Worm (Caenorhabditis elegans) whole organism, L4 larva: ENCODE measurements around the gene mlc-5.

Experiments
- F10B5.3 ChIP-seq: sonication (generic microtip); optimal IDR thresholded peaks from 2 replicates; lab custom pipeline; 2016; ENCODE audit warnings: mild to moderate bottlenecking, missing genetic modification characterization, missing compliant biosample characterization
- F26F4.8 ChIP-seq: fragments of 200-800 bp; sonication (Bioruptor generic); conservative IDR thresholded peaks from 2 replicates; pipeline ENCODE4 v1.3.6; 2022; ENCODE audit warnings: missing genetic modification characterization, missing compliant biosample characterization
- Y105C5A.15 ChIP-seq: fragments of 200-800 bp; sonication (Bioruptor generic); IDR thresholded peaks from 2 replicates; pipeline ENCODE4 v1.3.6; 2022; ENCODE audit warnings: missing genetic modification characterization, missing compliant biosample characterization
- Y5F2A.4 ChIP-seq: fragments of 200-800 bp; sonication (Bioruptor generic); optimal IDR thresholded peaks from 2 replicates; lab custom pipeline; 2018; ENCODE audit warnings: mild to moderate bottlenecking, missing genetic modification characterization, missing compliant biosample characterization
- Y75B8A.6 ChIP-seq: fragments of 200-800 bp; sonication (Bioruptor generic); IDR thresholded peaks from 2 replicates; pipeline ENCODE4 v1.3.6; 2022; ENCODE audit warnings: missing genetic modification reagents, missing genetic modification characterization, missing compliant biosample characterization
- ZK546.5 ChIP-seq, 2 experiments: sonication (generic microtip); optimal IDR thresholded peaks; 2 replicates each; lab custom pipeline; 2017; ENCODE audit warnings: missing biosample characterization in 2 of 2, missing genetic modification characterization in 2 of 2
- aha-1 ChIP-seq: fragments of 150-350 bp; peaks from one replicate; lab custom pipeline; 2014; ENCODE audit warnings: missing biosample characterization, missing genetic modification characterization
- aly-2 ChIP-seq: sonication (generic microtip); optimal IDR thresholded peaks from 2 replicates; lab custom pipeline; 2018; ENCODE audit warnings: missing biosample characterization, missing genetic modification characterization
- ama-1 ChIP-seq: fragments of 150-350 bp; optimal IDR thresholded peaks from 2 replicates; lab custom pipeline; 2014; ENCODE audit warnings: inconsistent platforms, mixed read lengths
- attf-4 ChIP-seq: sonication (generic microtip); optimal IDR thresholded peaks from 3 replicates; lab custom pipeline; 2017; ENCODE audit warnings: missing biosample characterization, missing genetic modification characterization
- ceh-20 ChIP-seq: fragments of 200-800 bp; sonication (Bioruptor generic); IDR thresholded peaks from 2 replicates; pipeline ENCODE4 v1.3.6; 2022; ENCODE audit warnings: missing genetic modification reagents, missing genetic modification characterization, missing compliant biosample characterization
- ceh-28 ChIP-seq: fragments of 150-350 bp; optimal IDR thresholded peaks from 2 replicates; lab custom pipeline; 2014; ENCODE audit warnings: missing biosample characterization, missing genetic modification reagents, missing genetic modification characterization
- ceh-44 ChIP-seq: fragments of 200-800 bp; sonication (Bioruptor generic); IDR thresholded peaks from 2 replicates; pipeline ENCODE4 v1.3.6; 2022; ENCODE audit warnings: missing genetic modification reagents, missing genetic modification characterization, missing compliant biosample characterization
- ceh-62 ChIP-seq: sonication (generic microtip); optimal IDR thresholded peaks from 2 replicates; lab custom pipeline; 2017; ENCODE audit warnings: missing biosample characterization, missing genetic modification characterization
- ceh-82 ChIP-seq: sonication (generic microtip); optimal IDR thresholded peaks from 2 replicates; lab custom pipeline; 2017; ENCODE audit warnings: missing biosample characterization, missing genetic modification characterization
- ces-1 ChIP-seq: fragments of 150-350 bp; sonication (generic microtip); optimal IDR thresholded peaks from 4 replicates; lab custom pipeline; 2014; ENCODE audit warnings: missing biosample characterization, missing genetic modification reagents, missing genetic modification characterization
- daf-16 ChIP-seq, 3 experiments: sonication (generic microtip); optimal IDR thresholded peaks; 2 replicates each; lab custom pipeline; 2016 to 2017; ENCODE audit warnings: missing genetic modification characterization in 3 of 3, missing genetic modification reagents in 3 of 3, mild to moderate bottlenecking in 2 of 3, missing compliant biosample characterization in 2 of 3, missing biosample characterization in 1 of 3, moderate library complexity in 1 of 3
- daf-8 ChIP-seq: fragments of 200-800 bp; sonication (Bioruptor generic); IDR thresholded peaks from 2 replicates; pipeline ENCODE4 v1.3.6; 2022; ENCODE audit warnings: missing genetic modification characterization, missing compliant biosample characterization
- dmd-6 ChIP-seq: fragments of 200-800 bp; sonication (Bioruptor generic); IDR thresholded peaks from 2 replicates; pipeline ENCODE4 v1.3.6; 2022; ENCODE audit warnings: missing genetic modification reagents, missing genetic modification characterization, missing compliant biosample characterization
- dmd-8 ChIP-seq: fragments of 200-800 bp; sonication (Bioruptor generic); IDR thresholded peaks from 2 replicates; pipeline ENCODE4 v1.3.6; 2022; ENCODE audit warnings: missing genetic modification characterization, missing compliant biosample characterization
- dmd-9 ChIP-seq: fragments of 200-800 bp; sonication (Bioruptor generic); IDR thresholded peaks from 2 replicates; pipeline ENCODE4 v1.3.6; 2022; ENCODE audit warnings: missing genetic modification reagents, missing genetic modification characterization, missing compliant biosample characterization
- jun-1 ChIP-seq: fragments of 150-350 bp; optimal IDR thresholded peaks from 2 replicates; lab custom pipeline; 2014; ENCODE audit warnings: missing biosample characterization, missing genetic modification reagents, missing genetic modification characterization
- lim-7 ChIP-seq: fragments of 200-800 bp; sonication (Bioruptor generic); IDR thresholded peaks from 2 replicates; pipeline ENCODE4 v1.3.6; 2022; ENCODE audit warnings: missing genetic modification characterization, missing compliant biosample characterization
- lin-13 ChIP-seq: fragments of 150-350 bp; optimal IDR thresholded peaks from 2 replicates; lab custom pipeline; 2014; ENCODE audit warnings: missing biosample characterization, missing genetic modification reagents, missing genetic modification characterization
- lin-39 ChIP-seq: fragments of 150-350 bp; optimal IDR thresholded peaks from 2 replicates; lab custom pipeline; 2014; ENCODE audit warnings: missing biosample characterization, missing genetic modification reagents, missing genetic modification characterization
- lir-3 ChIP-seq: sonication (generic microtip); optimal IDR thresholded peaks from 2 replicates; lab custom pipeline; 2016; ENCODE audit warnings: mild to moderate bottlenecking, missing genetic modification characterization, missing compliant biosample characterization
- mdl-1 ChIP-seq, 2 experiments: fragments of 150-350 bp in 1 of 2; sonication (generic microtip) in 1 of 2; optimal IDR thresholded peaks; 2 replicates each; lab custom pipeline; 2014 to 2017; ENCODE audit warnings: missing biosample characterization in 2 of 2, missing genetic modification characterization in 2 of 2
- mes-2 ChIP-seq: sonication (generic microtip); optimal IDR thresholded peaks from 2 replicates; lab custom pipeline; 2016; ENCODE audit warnings: missing genotype, mild to moderate bottlenecking, missing genetic modification characterization, missing compliant biosample characterization; ENCODE audit not compliant: poor library complexity, severe bottlenecking
- mxl-2 ChIP-seq: fragments of 200-800 bp; sonication (Bioruptor generic); conservative IDR thresholded peaks from 2 replicates; pipeline ENCODE4 v1.3.6; 2022; ENCODE audit warnings: missing genetic modification reagents, missing genetic modification characterization, missing compliant biosample characterization
- mxl-3 ChIP-seq: fragments of 200-800 bp; sonication (Bioruptor generic); optimal IDR thresholded peaks from 2 replicates; lab custom pipeline; 2018; ENCODE audit warnings: mild to moderate bottlenecking, missing genetic modification characterization, missing compliant biosample characterization
- nhr-10 ChIP-seq: fragments of 150-350 bp; optimal IDR thresholded peaks from 2 replicates; lab custom pipeline; 2014; ENCODE audit warnings: missing biosample characterization, missing genetic modification characterization
- nhr-102 ChIP-seq: sonication (generic microtip); optimal IDR thresholded peaks from 2 replicates; lab custom pipeline; 2016; ENCODE audit warnings: mild to moderate bottlenecking, missing genetic modification characterization, moderate library complexity, missing compliant biosample characterization
- nhr-28 ChIP-seq: fragments of 150-350 bp; optimal IDR thresholded peaks from 2 replicates; lab custom pipeline; 2014; ENCODE audit warnings: missing biosample characterization, missing genetic modification characterization
- nhr-41 ChIP-seq: fragments of 200-800 bp; sonication (Bioruptor generic); IDR thresholded peaks from 2 replicates; pipeline ENCODE4 v1.3.6; 2022; ENCODE audit warnings: missing genetic modification reagents, missing genetic modification characterization, missing compliant biosample characterization
- nhr-42 ChIP-seq: fragments of 200-800 bp; sonication (Bioruptor generic); IDR thresholded peaks from 2 replicates; pipeline ENCODE4 v1.3.6; 2022; ENCODE audit warnings: missing genetic modification characterization, missing compliant biosample characterization
- nhr-6 ChIP-seq: fragments of 150-350 bp; optimal IDR thresholded peaks from 2 replicates; lab custom pipeline; 2014; ENCODE audit warnings: missing biosample characterization, missing genetic modification characterization
- nhr-76 ChIP-seq: fragments of 150-350 bp; optimal IDR thresholded peaks from 2 replicates; lab custom pipeline; 2014; ENCODE audit warnings: missing biosample characterization, missing genetic modification characterization
- php-3 ChIP-seq: fragments of 200-800 bp; sonication (Bioruptor generic); IDR thresholded peaks from 2 replicates; pipeline ENCODE4 v1.3.6; 2022; ENCODE audit warnings: missing genetic modification reagents, missing genetic modification characterization, missing compliant biosample characterization
- sdz-12 ChIP-seq: fragments of 200-800 bp; sonication (Bioruptor generic); optimal IDR thresholded peaks from 2 replicates; lab custom pipeline; 2018; ENCODE audit warnings: mild to moderate bottlenecking, missing genetic modification characterization, missing compliant biosample characterization
- set-16 ChIP-seq: fragments of 200-800 bp; sonication (Bioruptor generic); IDR thresholded peaks from 2 replicates; pipeline ENCODE4 v1.3.6; 2022; ENCODE audit warnings: missing genetic modification reagents, missing genetic modification characterization, missing compliant biosample characterization
- tag-97 ChIP-seq: fragments of 200-800 bp; sonication (Bioruptor generic); IDR thresholded peaks from 2 replicates; pipeline ENCODE4 v1.3.6; 2022; ENCODE audit warnings: missing genetic modification characterization, missing compliant biosample characterization
- tra-1 ChIP-seq: fragments of 200-800 bp; sonication (Bioruptor generic); IDR thresholded peaks from 2 replicates; pipeline ENCODE4 v1.3.6; 2022; ENCODE audit warnings: missing genetic modification reagents, missing genetic modification characterization, missing compliant biosample characterization
- unc-130 ChIP-seq: sonication (generic microtip); optimal IDR thresholded peaks from 2 replicates; lab custom pipeline; 2016; ENCODE audit warnings: missing genetic modification reagents, missing genetic modification characterization, missing compliant biosample characterization
- unc-39 ChIP-seq: sonication (generic microtip); optimal IDR thresholded peaks from 2 replicates; lab custom pipeline; 2017; ENCODE audit warnings: missing biosample characterization, missing genetic modification characterization
- unc-62 ChIP-seq, 3 experiments: fragments of 150-350 bp in 1 of 3; sonication (generic microtip); optimal IDR thresholded peaks in 2 of 3; peaks in 1 of 3; 1 replicate in 1 of 3; 2 replicates in 2 of 3; lab custom pipeline; 2014 to 2017; ENCODE audit warnings: missing biosample characterization in 3 of 3, missing genetic modification characterization in 3 of 3, missing genetic modification reagents in 3 of 3, missing genotype in 1 of 3
- zag-1 ChIP-seq: fragments of 150-350 bp; optimal IDR thresholded peaks from 2 replicates; lab custom pipeline; 2014; ENCODE audit warnings: missing biosample characterization, missing genetic modification characterization
- zip-2 ChIP-seq: fragments of 150-350 bp; optimal IDR thresholded peaks from 2 replicates; lab custom pipeline; 2014; ENCODE audit warnings: missing biosample characterization, missing genetic modification characterization
- ztf-7 ChIP-seq: fragments of 150-350 bp; optimal IDR thresholded peaks from 2 replicates; lab custom pipeline; 2014; ENCODE audit warnings: missing biosample characterization, missing genetic modification characterization

mlc-5 gene

ce11 chrIII:13621012-13621411 is 2.1 kb upstream of the mlc-5 start (continued):
- TF ChIP-seq lir-3 (tag; lab: Kevin White, UChicago) (no peak), ztf-7 (tag; lab: Kevin White, UChicago) (no peak), zip-2 (tag; lab: Kevin White, UChicago) (no peak), lin-39 (no peak), daf-16 (GFP tag; optimal IDR thresholded peaks at IDR 0.05; lab: Kevin White, UChicago) (peak in 1 of 2 experiments; percentile 4), daf-16 (tag; optimal IDR thresholded peaks at IDR 0.05; lab: Kevin White, UChicago) (no peak), unc-62 (GFP tag; optimal IDR thresholded peaks at IDR 0.05 in 1 of 2; lab: Kevin White, UChicago) (peak in 1 of 2 experiments; percentile 68), unc-62 (tag; optimal IDR thresholded peaks at IDR 0.05; lab: Kevin White, UChicago) (no peak), mdl-1 (tag; optimal IDR thresholded peaks at IDR 0.05; lab: Kevin White, UChicago) (no peak)
- TF ChIP-seq, all 104 proteins: peak for 3

ce11 chrIII:13621717-13622116 is 1.4 kb upstream of the mlc-5 start:
- TF ChIP-seq set-16 (peak; percentile 84), nhr-28 (tag; lab: Kevin White, UChicago) (no peak), nhr-42 (GFP tag; lab: Robert Waterston, UW) (no peak), attf-4 (tag; lab: Kevin White, UChicago) (no peak)

ce11 chrIII:13622268-13622667 is 846 bp upstream of the mlc-5 start, which contains the start of gene hip-1:
hip-1 (minus strand) TSS chrIII:13622492.
- TF ChIP-seq nhr-10 (tag; lab: Kevin White, UChicago) (no peak), nhr-76 (tag; lab: Kevin White, UChicago) (no peak), ces-1 (no peak), jun-1 (no peak), Y105C5A.15 (no peak), daf-16 (GFP tag; optimal IDR thresholded peaks at IDR 0.05; lab: Kevin White, UChicago) (no peak), daf-16 (tag; optimal IDR thresholded peaks at IDR 0.05; lab: Kevin White, UChicago) (peak; percentile 71), ceh-62 (tag; lab: Kevin White, UChicago) (no peak), sdz-12 (no peak), lin-13 (GFP tag; lab: Kevin White, UChicago) (no peak), dmd-9 (GFP tag; lab: Robert Waterston, UW) (peak; percentile 53; the same call in 1 of the 2 replicates), aha-1 (tag; lab: Kevin White, UChicago) (no peak), zag-1 (tag; lab: Kevin White, UChicago) (no peak), tra-1 (GFP tag; lab: Robert Waterston, UW) (no peak), nhr-41 (GFP tag; lab: Robert Waterston, UW) (no peak), daf-8 (GFP tag; lab: Robert Waterston, UW) (no peak), ceh-20 (GFP tag; lab: Robert Waterston, UW) (no peak), ceh-44 (GFP tag; lab: Robert Waterston, UW) (no peak), lin-39 (no peak), mxl-2 (no peak), dmd-8 (GFP tag; lab: Robert Waterston, UW) (no peak), F10B5.3 (tag; lab: Kevin White, UChicago) (no peak), mes-2 (tag; lab: Kevin White, UChicago) (peak; percentile 50), mdl-1 (tag; optimal IDR thresholded peaks at IDR 0.05; lab: Kevin White, UChicago) (no peak), aly-2 (tag; lab: Kevin White, UChicago) (no peak), unc-130 (peak; percentile 7), ZK546.5 (tag; optimal IDR thresholded peaks at IDR 0.05; lab: Kevin White, UChicago) (no peak), nhr-6 (no peak), ceh-82 (no peak), lim-7 (GFP tag; lab: Robert Waterston, UW) (no peak), Y75B8A.6 (GFP tag; lab: Robert Waterston, UW) (no peak), tag-97 (GFP tag; lab: Robert Waterston, UW) (no peak), php-3 (GFP tag; lab: Robert Waterston, UW) (no peak), nhr-102 (tag; lab: Kevin White, UChicago) (no peak), Y5F2A.4 (GFP tag; lab: Kevin White, UChicago) (no peak), F26F4.8 (GFP tag; lab: Robert Waterston, UW) (no peak), ceh-28 (tag; lab: Kevin White, UChicago) (no peak), mxl-3 (GFP tag; lab: Kevin White, UChicago) (no peak), dmd-6 (no peak), ama-1 (lab: Kevin White, UChicago) (peak; percentile 9), zip-2 (tag; lab: Kevin White, UChicago) (no peak), unc-39 (tag; lab: Kevin White, UChicago) (no peak)
